Worm (Caenorhabditis elegans) whole organism, young adult: ENCODE measurements around the gene rabn-5.

ENCODE experiments used
- T07F8.4 ChIP-seq: sonication (generic microtip); optimal IDR thresholded peaks from 2 replicates; lab custom pipeline; 2016; ENCODE audit warnings: mild to moderate bottlenecking, missing genetic modification characterization, moderate library complexity, missing compliant biosample characterization
- attf-6 ChIP-seq: fragments of 200-800 bp; sonication (Bioruptor generic); IDR thresholded peaks from 2 replicates; pipeline ENCODE4 v1.3.6; 2022; ENCODE audit warnings: missing genetic modification reagents, missing genetic modification characterization, missing compliant biosample characterization
- egrh-3 ChIP-seq: fragments of 200-800 bp; sonication (Bioruptor generic); IDR thresholded peaks from 2 replicates; pipeline ENCODE4 v1.3.6; 2022; ENCODE audit warnings: missing genetic modification reagents, missing genetic modification characterization, missing compliant biosample characterization
- hrde-1 ChIP-seq: sonication (generic microtip); optimal IDR thresholded peaks from 2 replicates; lab custom pipeline; 2016; ENCODE audit warnings: missing genetic modification characterization, mild to moderate bottlenecking, missing compliant biosample characterization, moderate library complexity, missing genotype, missing genetic modification reagents, borderline replicate concordance
- hsf-1 ChIP-seq: fragments of 200-800 bp; sonication (Bioruptor generic); IDR thresholded peaks from 2 replicates; pipeline ENCODE4 v1.3.6; 2022; ENCODE audit warnings: missing genetic modification reagents, missing genetic modification characterization, missing compliant biosample characterization
- lin-26 ChIP-seq: fragments of 200-800 bp; sonication (Bioruptor generic); IDR thresholded peaks from 2 replicates; pipeline ENCODE4 v1.3.6; 2022; ENCODE audit warnings: missing genetic modification reagents, missing genetic modification characterization, missing compliant biosample characterization
- nhr-90 ChIP-seq: sonication (generic microtip); optimal IDR thresholded peaks from 2 replicates; lab custom pipeline; 2016; ENCODE audit warnings: missing genotype, mild to moderate bottlenecking, missing genetic modification characterization, missing compliant biosample characterization
- snpc-3.4 ChIP-seq: sonication (generic microtip); optimal IDR thresholded peaks from 2 replicates; lab custom pipeline; 2017; ENCODE audit warnings: missing genetic modification characterization, mild to moderate bottlenecking, missing compliant biosample characterization, antibody characterized with exemption, moderate library complexity, missing genotype, missing genetic modification reagents
- zfh-2 ChIP-seq: fragments of 200-800 bp; sonication (Bioruptor generic); conservative IDR thresholded peaks from 2 replicates; pipeline ENCODE4 v1.3.6; 2022; ENCODE audit warnings: missing genetic modification reagents, missing genetic modification characterization, missing compliant biosample characterization

DNA sequence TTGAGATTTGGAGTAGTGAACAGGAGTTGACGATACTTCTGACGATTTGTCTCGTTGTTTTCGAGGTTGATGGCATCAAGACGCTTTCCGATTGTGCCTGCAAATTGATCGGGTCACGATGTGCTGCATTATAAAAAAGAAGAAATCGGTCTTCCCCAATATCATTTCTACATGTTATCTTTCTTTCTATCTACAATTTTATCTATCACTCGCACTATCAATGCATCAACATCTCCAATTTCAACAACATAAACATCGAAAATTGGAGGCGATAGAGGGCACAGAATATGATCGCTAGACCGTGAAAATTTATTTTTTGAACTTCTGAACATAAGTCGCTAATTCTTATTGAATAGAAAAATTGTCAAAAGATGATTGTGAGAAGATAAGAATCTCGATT, 11.4 kb downstream of the rabn-5 start:
- TF ChIP-seq hsf-1 = no peak
- TF ChIP-seq snpc-3.4 (tag; lab: Kevin White, UChicago) = no peak
- TF ChIP-seq nhr-90 = no peak
- TF ChIP-seq T07F8.4 (tag; lab: Kevin White, UChicago) = no peak
- TF ChIP-seq attf-6 (GFP tag; lab: Robert Waterston, UW) = no peak
- TF ChIP-seq egrh-3 (GFP tag; lab: Robert Waterston, UW) = no peak
- TF ChIP-seq zfh-2 (GFP tag; lab: Robert Waterston, UW) = no peak
- no peak for TF ChIP-seq hrde-1
- TF ChIP-seq lin-26 = no peak
